Fruit fly (Drosophila melanogaster): ENCODE results near the gene CG14669.

dm6 chr3R:5429786-5430185, 15.5 kb downstream of the CG14669 start:
- TF ChIP-seq lola (GFP tag; optimal IDR thresholded peaks at IDR 0.05) (no peak), psq (GFP tag; optimal IDR thresholded peaks at IDR 0.05) (no peak), HLH106 (tag; optimal IDR thresholded peaks at IDR 0.05) (no peak), h (GFP tag; optimal IDR thresholded peaks at IDR 0.05) (no peak), usp (GFP tag; optimal IDR thresholded peaks at IDR 0.05) (no peak), Myc (optimal IDR thresholded peaks at IDR 0.05) (no peak), fru (GFP tag; optimal IDR thresholded peaks at IDR 0.05) (no peak), woc (GFP tag; optimal IDR thresholded peaks at IDR 0.05) (no peak), GATAd (GFP tag; optimal IDR thresholded peaks at IDR 0.05) (no peak), Rel (GFP tag; optimal IDR thresholded peaks at IDR 0.05) (no peak), Rel (tag; optimal IDR thresholded peaks at IDR 0.05) (no peak), rgr (GFP tag; optimal IDR thresholded peaks at IDR 0.05) (no peak), CG32264 (GFP tag; optimal IDR thresholded peaks at IDR 0.05) (no peak), br (GFP tag; optimal IDR thresholded peaks at IDR 0.05) (no peak), tai (GFP tag; optimal IDR thresholded peaks at IDR 0.05) (no peak)
